Fruit fly (Drosophila melanogaster) whole organism, embryonic: ENCODE results near the gene CG11698.

Source experiments
- ATbp ChIP-seq: fragments of 200-800 bp; sonication (Bioruptor generic); optimal IDR thresholded peaks from 2 replicates; lab custom pipeline; 2017; ENCODE audit warnings: missing biosample characterization, mild to moderate bottlenecking, missing genetic modification characterization, missing genetic modification reagents
- Aef1 ChIP-seq: fragments of 200-800 bp; sonication (Bioruptor generic); IDR thresholded peaks from 3 replicates; pipeline ENCODE4 v1.3.6; 2022; ENCODE audit warnings: missing biosample characterization, missing genetic modification characterization
- CG1024 ChIP-seq: fragments of 200-800 bp; sonication (Bioruptor generic); IDR thresholded peaks from 2 replicates; pipeline ENCODE4 v1.3.6; 2022; ENCODE audit warnings: missing biosample characterization, missing genetic modification characterization
- CG10267 ChIP-seq: fragments of 200-800 bp; sonication (Bioruptor generic); optimal IDR thresholded peaks from 2 replicates; lab custom pipeline; 2018; ENCODE audit warnings: missing biosample characterization, mild to moderate bottlenecking, missing genetic modification characterization, moderate library complexity
- CG10366 ChIP-seq: fragments of 200-800 bp; sonication (Bioruptor generic); IDR thresholded peaks from 2 replicates; pipeline ENCODE4 v1.3.6; 2022; ENCODE audit warnings: missing biosample characterization, missing genetic modification characterization
- CG10431 ChIP-seq: fragments of 200-800 bp; sonication (Bioruptor generic); optimal IDR thresholded peaks from 3 replicates; lab custom pipeline; 2018; ENCODE audit warnings: missing biosample characterization, mild to moderate bottlenecking, missing genetic modification characterization
- CG12299 ChIP-seq: fragments of 200-800 bp; sonication (Bioruptor generic); optimal IDR thresholded peaks from 2 replicates; lab custom pipeline; 2018; ENCODE audit warnings: missing biosample characterization, mild to moderate bottlenecking, missing genetic modification characterization
- CG1233 ChIP-seq: fragments of 200-800 bp; sonication (Bioruptor generic); optimal IDR thresholded peaks from 4 replicates; lab custom pipeline; 2018; ENCODE audit warnings: missing biosample characterization, mild to moderate bottlenecking, missing genetic modification characterization
- CG13624 ChIP-seq: fragments of 200-800 bp; sonication (Bioruptor generic); optimal IDR thresholded peaks from 2 replicates; lab custom pipeline; 2016; ENCODE audit warnings: missing biosample characterization, missing genetic modification characterization
- CG16815 ChIP-seq: fragments of 200-800 bp; sonication (Bioruptor generic); optimal IDR thresholded peaks from 3 replicates; lab custom pipeline; 2017; ENCODE audit warnings: missing biosample characterization, mild to moderate bottlenecking, missing genetic modification characterization
- CG17328 ChIP-seq: fragments of 200-800 bp; sonication (Bioruptor generic); IDR thresholded peaks from 2 replicates; pipeline ENCODE4 v1.3.6; 2022; ENCODE audit warnings: missing biosample characterization, missing genetic modification characterization
- CG17568 ChIP-seq: fragments of 200-800 bp; sonication (Bioruptor generic); optimal IDR thresholded peaks from 2 replicates; lab custom pipeline; 2018; ENCODE audit warnings: missing biosample characterization, mild to moderate bottlenecking, missing genetic modification characterization, moderate library complexity
- CG2678 ChIP-seq: fragments of 200-800 bp; sonication (Bioruptor generic); optimal IDR thresholded peaks from 3 replicates; lab custom pipeline; 2019; ENCODE audit warnings: missing biosample characterization, mild to moderate bottlenecking, missing genetic modification characterization, moderate library complexity
- CG2875 ChIP-seq: fragments of 200-800 bp; sonication (Bioruptor generic); optimal IDR thresholded peaks from 2 replicates; lab custom pipeline; 2017; ENCODE audit warnings: missing biosample characterization, mild to moderate bottlenecking, missing genetic modification characterization, missing genetic modification reagents
- CG31441 ChIP-seq: fragments of 200-800 bp; sonication (Bioruptor generic); IDR thresholded peaks from 2 replicates; pipeline ENCODE4 v1.3.6; 2022; ENCODE audit warnings: missing biosample characterization, missing genetic modification characterization
- CG3847 ChIP-seq: fragments of 200-800 bp; sonication (Bioruptor generic); IDR thresholded peaks from 2 replicates; pipeline ENCODE4 v1.3.6; 2022; ENCODE audit warnings: missing biosample characterization, missing genetic modification characterization
- CG42726 ChIP-seq: fragments of 200-800 bp; sonication (Bioruptor generic); IDR thresholded peaks from 2 replicates; pipeline ENCODE4 v1.3.6; 2022; ENCODE audit warnings: missing biosample characterization, missing genetic modification characterization; ENCODE audit not compliant: partially characterized antibody
- CG4282 ChIP-seq: fragments of 200-800 bp; sonication (Bioruptor generic); optimal IDR thresholded peaks from 2 replicates; lab custom pipeline; 2016; ENCODE audit warnings: missing biosample characterization, missing genetic modification characterization
- CG43689 ChIP-seq: fragments of 200-800 bp; sonication (Bioruptor generic); IDR thresholded peaks from 2 replicates; pipeline ENCODE4 v1.3.6; 2022; ENCODE audit warnings: missing biosample characterization, missing genetic modification characterization
- CG4424 ChIP-seq: fragments of 200-800 bp; sonication (Bioruptor generic); optimal IDR thresholded peaks from 3 replicates; lab custom pipeline; 2016; ENCODE audit warnings: missing biosample characterization, missing genetic modification characterization
- CG8359 ChIP-seq: fragments of 200-800 bp; sonication (Bioruptor generic); optimal IDR thresholded peaks from 2 replicates; lab custom pipeline; 2017; ENCODE audit warnings: missing biosample characterization, mild to moderate bottlenecking, missing genetic modification characterization, borderline replicate concordance
- CG8388 ChIP-seq: fragments of 200-800 bp; sonication (Bioruptor generic); optimal IDR thresholded peaks from 2 replicates; lab custom pipeline; 2019; ENCODE audit warnings: missing biosample characterization, mild to moderate bottlenecking, missing genetic modification characterization, moderate library complexity
- CG8924 ChIP-seq: fragments of 200-800 bp; optimal IDR thresholded peaks from 3 replicates; lab custom pipeline; 2019; ENCODE audit warnings: missing biosample characterization, mild to moderate bottlenecking, missing genetic modification characterization, moderate library complexity
- CG9932 ChIP-seq: fragments of 200-800 bp; sonication (Bioruptor generic); IDR thresholded peaks from 2 replicates; pipeline ENCODE4 v1.3.6; 2022; ENCODE audit warnings: missing biosample characterization, missing genetic modification characterization
- Kr ChIP-seq: fragments of 200-800 bp; sonication (Bioruptor generic); optimal IDR thresholded peaks from 2 replicates; lab custom pipeline; 2017; ENCODE audit warnings: missing biosample characterization, mild to moderate bottlenecking, missing genetic modification characterization
- Meics ChIP-seq: fragments of 200-800 bp; sonication (Bioruptor generic); optimal IDR thresholded peaks from 2 replicates; lab custom pipeline; 2017; ENCODE audit warnings: missing biosample characterization, mild to moderate bottlenecking, missing genetic modification characterization
- Mes4 ChIP-seq: fragments of 200-800 bp; sonication (Bioruptor generic); optimal IDR thresholded peaks from 2 replicates; lab custom pipeline; 2016; ENCODE audit warnings: missing biosample characterization, missing genetic modification characterization
- Nf-YB ChIP-seq: fragments of 200-800 bp; sonication (Bioruptor generic); optimal IDR thresholded peaks from 3 replicates; lab custom pipeline; 2019; ENCODE audit warnings: missing biosample characterization, mild to moderate bottlenecking, missing genetic modification characterization, moderate library complexity
- Oli ChIP-seq: fragments of 200-800 bp; sonication (Bioruptor generic); optimal IDR thresholded peaks from 2 replicates; lab custom pipeline; 2018; ENCODE audit warnings: missing biosample characterization, mild to moderate bottlenecking, missing genetic modification characterization, moderate library complexity
- Poxn ChIP-seq: fragments of 200-800 bp; sonication (Bioruptor generic); IDR thresholded peaks from 2 replicates; pipeline ENCODE4 v1.3.6; 2022; ENCODE audit warnings: missing biosample characterization, missing genetic modification characterization
- Ravus ChIP-seq: fragments of 200-800 bp; sonication (Bioruptor generic); IDR thresholded peaks from 2 replicates; pipeline ENCODE4 v1.3.6; 2022; ENCODE audit warnings: missing biosample characterization, missing genetic modification characterization
- Side ChIP-seq: fragments of 200-800 bp; sonication (Bioruptor generic); optimal IDR thresholded peaks from 2 replicates; lab custom pipeline; 2016; ENCODE audit warnings: missing biosample characterization, missing genetic modification characterization
- Usf ChIP-seq: fragments of 200-800 bp; sonication (Bioruptor generic); optimal IDR thresholded peaks from 2 replicates; lab custom pipeline; 2017; ENCODE audit warnings: missing genotype, missing biosample characterization, missing genetic modification characterization
- Xrp1 ChIP-seq: fragments of 200-800 bp; sonication (Bioruptor generic); IDR thresholded peaks from 2 replicates; pipeline ENCODE4 v1.3.6; 2022; ENCODE audit warnings: missing biosample characterization, missing genetic modification characterization
- ac ChIP-seq: fragments of 200-800 bp; sonication (Bioruptor generic); optimal IDR thresholded peaks from 3 replicates; lab custom pipeline; 2017; ENCODE audit warnings: missing biosample characterization, mild to moderate bottlenecking, missing genetic modification characterization
- ara ChIP-seq: fragments of 200-800 bp; sonication (Bioruptor generic); IDR thresholded peaks from 2 replicates; pipeline ENCODE4 v1.3.6; 2022; ENCODE audit warnings: missing biosample characterization, missing genetic modification characterization
- btn ChIP-seq: fragments of 200-800 bp; sonication (Bioruptor generic); optimal IDR thresholded peaks from 2 replicates; lab custom pipeline; 2016; ENCODE audit warnings: missing biosample characterization, missing genetic modification characterization
- chn ChIP-seq: fragments of 200-800 bp; sonication (Bioruptor generic); optimal IDR thresholded peaks from 2 replicates; lab custom pipeline; 2016; ENCODE audit warnings: missing biosample characterization, missing genetic modification characterization
- dm ChIP-seq: fragments of 200-800 bp; sonication (Bioruptor generic); optimal IDR thresholded peaks from 3 replicates; lab custom pipeline; 2016; ENCODE audit warnings: missing biosample characterization, missing genetic modification characterization
- emc ChIP-seq: fragments of 200-800 bp; sonication (Bioruptor generic); optimal IDR thresholded peaks from 2 replicates; lab custom pipeline; 2016; ENCODE audit warnings: missing biosample characterization, missing genetic modification characterization
- ewg ChIP-seq: fragments of 200-800 bp; sonication (Bioruptor generic); optimal IDR thresholded peaks from 3 replicates; lab custom pipeline; 2017; ENCODE audit warnings: mild to moderate bottlenecking, missing biosample characterization, missing genetic modification reagents, missing genetic modification characterization
- fd3F ChIP-seq: fragments of 200-800 bp; sonication (Bioruptor generic); optimal IDR thresholded peaks from 2 replicates; lab custom pipeline; 2018; ENCODE audit warnings: missing biosample characterization, mild to moderate bottlenecking, missing genetic modification characterization, moderate library complexity
- insv ChIP-seq, 2 experiments: fragments of 200-800 bp; sonication (Bioruptor generic); optimal IDR thresholded peaks; 3 replicates each; lab custom pipeline; 2016 to 2018; ENCODE audit warnings: missing biosample characterization in 2 of 2, missing genetic modification characterization in 2 of 2
- inv ChIP-seq: fragments of 200-800 bp; sonication (Bioruptor generic); IDR thresholded peaks from 2 replicates; pipeline ENCODE4 v1.3.6; 2022; ENCODE audit warnings: missing biosample characterization, missing genetic modification characterization; ENCODE audit not compliant: partially characterized antibody
- lola ChIP-seq, 3 experiments: fragments of >200 bp in 2 of 3; fragments of 200-800 bp in 1 of 3; sonication (Bioruptor generic) in 1 of 3; optimal IDR thresholded peaks; 2 replicates each; lab custom pipeline; 2017 to 2019; ENCODE audit warnings: missing biosample characterization in 3 of 3, missing genetic modification characterization in 3 of 3, mild to moderate bottlenecking in 1 of 3, moderate library complexity in 1 of 3
- mld ChIP-seq: fragments of 200-800 bp; sonication (Bioruptor generic); IDR thresholded peaks from 3 replicates; pipeline ENCODE4 v1.3.6; 2022; ENCODE audit warnings: missing biosample characterization, missing genetic modification characterization; ENCODE audit not compliant: partially characterized antibody
- rib ChIP-seq: fragments of 200-800 bp; sonication (Bioruptor generic); IDR thresholded peaks from 2 replicates; pipeline ENCODE4 v1.3.6; 2022; ENCODE audit warnings: missing biosample characterization, missing genetic modification characterization
- sim ChIP-seq: fragments of 200-800 bp; sonication (Bioruptor generic); IDR thresholded peaks from 2 replicates; pipeline ENCODE4 v1.3.6; 2022; ENCODE audit warnings: missing biosample characterization, missing genetic modification characterization
- sob ChIP-seq: fragments of 200-800 bp; sonication (Bioruptor generic); IDR thresholded peaks from 2 replicates; pipeline ENCODE4 v1.3.6; 2022; ENCODE audit warnings: missing biosample characterization, missing genetic modification characterization
- ttk ChIP-seq: fragments of 200-800 bp; sonication (Bioruptor generic); IDR thresholded peaks from 2 replicates; pipeline ENCODE4 v2.1.2; 2022; ENCODE audit warnings: missing biosample characterization, missing genetic modification characterization
- vvl ChIP-seq: fragments of 200-800 bp; sonication (Bioruptor generic); IDR thresholded peaks from 2 replicates; pipeline ENCODE4 v1.3.6; 2022; ENCODE audit warnings: missing biosample characterization, missing genetic modification characterization

The CG11698 gene

DNA sequence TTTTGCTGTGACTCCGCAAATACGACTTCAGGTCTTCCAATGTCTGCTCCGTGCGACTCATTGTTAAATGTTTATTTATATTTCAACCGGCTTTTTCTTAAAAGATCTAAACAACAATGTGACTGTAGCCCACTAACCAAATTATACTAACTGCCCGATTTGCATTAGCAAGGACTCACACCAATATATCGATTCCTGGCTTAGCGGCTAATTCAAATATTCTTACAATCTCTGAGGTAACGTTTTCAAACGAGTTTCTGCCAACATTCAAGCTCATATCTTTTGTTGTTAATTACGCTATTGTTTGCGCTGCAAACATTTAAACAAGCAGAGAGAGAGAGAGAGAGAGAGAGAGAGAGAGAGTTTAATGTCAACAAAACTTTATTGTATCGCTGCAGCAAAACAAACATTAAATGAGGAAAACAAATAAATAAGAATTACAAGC lies 3.5 kb upstream of the CG11698 start, which contains the start of gene tex (continued):
- peak; percentile 35 for TF ChIP-seq Mes4 (GFP tag; lab: Kevin White, UChicago)
- TF ChIP-seq btn = no peak
- TF ChIP-seq mld (GFP tag; lab: Robert Waterston, UW) = no peak
- no peak for TF ChIP-seq CG17328 (GFP tag; lab: Robert Waterston, UW)
- TF ChIP-seq ATbp (GFP tag; lab: Kevin White, UChicago) = peak; percentile 80
- TF ChIP-seq inv (GFP tag; lab: Robert Waterston, UW) = no peak
- TF ChIP-seq CG10267 = peak; percentile 47
- no peak for TF ChIP-seq CG42726 (GFP tag; lab: Robert Waterston, UW)
- TF ChIP-seq CG43689 (GFP tag; lab: Robert Waterston, UW) = no peak
- peak; percentile 68 for TF ChIP-seq vvl (GFP tag; lab: Robert Waterston, UW)
- TF ChIP-seq CG13624 (GFP tag; lab: Kevin White, UChicago) = no peak
- no peak for TF ChIP-seq dm
- TF ChIP-seq CG4282 (GFP tag; lab: Kevin White, UChicago) = no peak
- no peak for TF ChIP-seq CG16815
- TF ChIP-seq Kr (GFP tag; lab: Kevin White, UChicago) = peak; percentile 14
- peak; percentile 13 for TF ChIP-seq CG12299
- TF ChIP-seq fd3F (GFP tag; lab: Kevin White, UChicago) = no peak
- TF ChIP-seq rib (GFP tag; lab: Robert Waterston, UW) = no peak
- peak; percentile 53 for TF ChIP-seq ac (GFP tag; lab: Kevin White, UChicago)
- no peak for TF ChIP-seq CG2678 (tag; lab: Kevin White, UChicago)
- TF ChIP-seq Usf (GFP tag; lab: Kevin White, UChicago) = no peak
- TF ChIP-seq ttk (GFP tag; lab: Robert Waterston, UW) = no peak
- TF ChIP-seq emc (GFP tag; lab: Kevin White, UChicago) = no peak
- no peak for TF ChIP-seq Oli (tag; lab: Kevin White, UChicago)
- no peak for TF ChIP-seq CG9932 (GFP tag; lab: Robert Waterston, UW)
- TF ChIP-seq Ravus (GFP tag; lab: Robert Waterston, UW) = no peak
- TF ChIP-seq CG2875 = peak; percentile 82
- TF ChIP-seq ewg = no peak
- peak; percentile 19 for TF ChIP-seq CG8388
- TF ChIP-seq lola (GFP tag; optimal IDR thresholded peaks at IDR 0.05; lab: Kevin White, UChicago) = peak in 1 of 3 experiments; percentile 49
- peak; percentile 61 for TF ChIP-seq ara (GFP tag; lab: Robert Waterston, UW)
- no peak for TF ChIP-seq chn (GFP tag; lab: Kevin White, UChicago)
- TF ChIP-seq CG31441 = peak; percentile 49; the same call in 1 of the 2 replicates
- TF ChIP-seq Poxn (GFP tag; lab: Robert Waterston, UW) = no peak
- no peak for TF ChIP-seq CG17568
- no peak for TF ChIP-seq CG1024 (GFP tag; lab: Robert Waterston, UW)
- TF ChIP-seq CG8924 (tag; lab: Kevin White, UChicago) = peak; percentile 59
- no peak for TF ChIP-seq Aef1 (GFP tag; lab: Robert Waterston, UW)
- TF ChIP-seq CG8359 = peak; percentile 46
- TF ChIP-seq sob (GFP tag; lab: Robert Waterston, UW) = no peak
- TF ChIP-seq CG10431 = peak; percentile 31
- TF ChIP-seq Xrp1 (GFP tag; lab: Robert Waterston, UW) = peak; percentile 49; the same call in 1 of the 2 replicates
- no peak for TF ChIP-seq CG3847
- TF ChIP-seq CG4424 = no peak
- TF ChIP-seq Side = no peak
- TF ChIP-seq Meics (GFP tag; lab: Kevin White, UChicago) = no peak
- no peak for TF ChIP-seq CG10366
- peak; percentile 12 for TF ChIP-seq Nf-YB (GFP tag; lab: Kevin White, UChicago)
- TF ChIP-seq insv (GFP tag; optimal IDR thresholded peaks at IDR 0.05; lab: Kevin White, UChicago) = peak in 1 of 2 experiments; percentile 57
- 0 out of 2 replicates have a peak, but pooled peaks have one; percentile 52 for TF ChIP-seq sim
- TF ChIP-seq CG1233 (GFP tag; lab: Kevin White, UChicago) = peak; percentile 22
